Worm (Caenorhabditis elegans): ENCODE data around the gene R04B5.11.

The R04B5.11 gene

ce11 chrV:10078244-10078643, 12.8 kb downstream of the R04B5.11 start, which contains the start of gene R04B5.1:
Gene R04B5.1, minus strand, starts transcription at chrV:10078344.
- TF ChIP-seq W03F9.2 (tag; optimal IDR thresholded peaks at IDR 0.05) (no peak), dao-5 (tag; optimal IDR thresholded peaks at IDR 0.05) (no peak), him-1 (tag; optimal IDR thresholded peaks at IDR 0.05) (no peak)

DNA sequence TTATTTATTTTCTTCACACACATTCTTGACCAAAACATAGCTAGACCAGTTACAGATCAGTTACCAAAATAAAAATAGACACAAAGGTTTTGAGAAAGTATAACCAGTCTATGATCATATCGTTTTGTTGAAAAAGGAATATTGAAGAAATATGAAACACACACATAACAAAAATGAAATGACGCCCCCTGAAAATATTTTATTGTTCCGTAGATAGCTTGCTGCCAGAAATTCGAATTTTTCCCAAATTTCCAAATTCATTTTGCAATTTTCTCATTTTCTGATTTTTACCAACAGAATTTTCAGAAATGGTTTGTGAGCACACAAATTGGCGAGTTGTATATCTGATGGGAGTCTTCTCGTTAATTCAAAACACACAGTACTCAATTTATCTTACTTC, 15.6 kb downstream of the R04B5.11 start, which contains the start of gene F57A8.7:
TSS of gene F57A8.7 (plus strand) at position 301 of the 400 bp plus-strand sequence.
- TF ChIP-seq dao-5 (tag; optimal IDR thresholded peaks at IDR 0.05) (no peak), him-1 (tag; optimal IDR thresholded peaks at IDR 0.05) (no peak), W03F9.2 (tag; optimal IDR thresholded peaks at IDR 0.05) (no peak)

DNA sequence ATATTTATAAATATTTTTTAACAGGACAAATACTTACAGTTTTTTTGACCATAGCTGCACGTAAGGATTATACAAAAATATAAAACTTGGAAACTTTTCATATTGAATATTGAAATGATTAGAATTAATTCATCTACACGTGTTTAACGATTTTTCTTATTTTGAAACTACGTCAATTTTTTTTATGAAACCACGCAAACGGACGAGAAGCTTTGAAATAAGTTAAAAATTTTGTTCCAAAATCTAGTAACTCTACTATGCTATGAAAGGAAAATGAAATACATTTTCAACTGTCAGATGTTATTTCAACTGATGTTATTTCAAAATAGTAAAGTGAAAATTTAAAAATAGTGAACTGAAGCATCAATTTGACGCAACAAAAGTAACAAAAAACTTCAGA, 17.3 kb downstream of the R04B5.11 start, which contains the start of gene F57A8.6:
TSS of gene F57A8.6 (minus strand) at position 101 of the 400 bp plus-strand sequence.
- no peak for TF ChIP-seq him-1 (tag; optimal IDR thresholded peaks at IDR 0.05)
- no peak for TF ChIP-seq dao-5 (tag; optimal IDR thresholded peaks at IDR 0.05)
- no peak for TF ChIP-seq W03F9.2 (tag; optimal IDR thresholded peaks at IDR 0.05)

DNA sequence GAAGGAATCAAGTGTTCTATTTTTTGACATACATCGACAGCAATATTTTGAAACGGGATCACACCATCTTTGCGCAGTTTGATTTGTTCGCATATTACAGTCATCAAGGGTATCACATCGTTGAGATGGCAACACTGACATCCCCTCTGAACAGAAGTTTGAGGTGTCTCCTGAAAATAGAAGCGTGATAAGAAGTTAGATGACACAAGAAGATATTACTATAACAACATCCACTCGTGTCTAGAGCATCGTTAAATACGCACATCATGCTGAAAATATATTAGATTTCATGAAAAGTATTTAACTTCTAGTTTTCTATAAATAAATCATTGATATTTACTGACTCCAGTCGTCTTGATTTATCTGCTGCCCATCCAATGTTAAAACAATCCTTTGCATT, 18.3 kb downstream of the R04B5.11 start:
- TF ChIP-seq him-1 (tag; optimal IDR thresholded peaks at IDR 0.05) (no peak), dao-5 (tag; optimal IDR thresholded peaks at IDR 0.05) (no peak), W03F9.2 (tag; optimal IDR thresholded peaks at IDR 0.05) (no peak)

DNA sequence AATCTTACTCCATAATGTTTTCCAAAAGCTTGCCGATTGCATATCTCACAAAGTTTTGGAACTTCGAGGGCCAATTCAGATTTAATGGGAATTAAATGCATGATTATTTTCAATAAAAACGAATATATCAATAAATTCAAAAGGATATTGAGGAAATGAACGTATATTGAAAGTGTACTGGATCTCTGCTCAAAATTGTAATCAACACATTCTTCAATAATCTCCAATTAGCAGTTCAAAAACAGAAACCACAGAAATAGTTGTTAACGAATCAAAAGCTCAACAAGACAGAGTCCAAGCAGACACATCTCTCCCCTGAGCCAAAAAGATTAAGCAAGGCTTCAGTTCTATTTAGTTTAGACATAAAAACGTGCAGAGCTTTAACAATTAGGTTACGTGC, 20.5 kb downstream of the R04B5.11 start, which contains the start of gene nhr-192:
TSS of gene nhr-192 (minus strand) at position 101 of the 400 bp plus-strand sequence.
- TF ChIP-seq him-1 (tag; optimal IDR thresholded peaks at IDR 0.05) (no peak), W03F9.2 (tag; optimal IDR thresholded peaks at IDR 0.05) (no peak), dao-5 (tag; optimal IDR thresholded peaks at IDR 0.05) (no peak)

ce11 chrV:10066769-10067168, 24.3 kb downstream of the R04B5.11 start, which contains the start of gene npr-39:
Gene npr-39, plus strand, starts transcription at chrV:10067069.
- TF ChIP-seq him-1 (tag; optimal IDR thresholded peaks at IDR 0.05) (no peak), dao-5 (tag; optimal IDR thresholded peaks at IDR 0.05) (no peak), W03F9.2 (tag; optimal IDR thresholded peaks at IDR 0.05) (no peak)

DNA sequence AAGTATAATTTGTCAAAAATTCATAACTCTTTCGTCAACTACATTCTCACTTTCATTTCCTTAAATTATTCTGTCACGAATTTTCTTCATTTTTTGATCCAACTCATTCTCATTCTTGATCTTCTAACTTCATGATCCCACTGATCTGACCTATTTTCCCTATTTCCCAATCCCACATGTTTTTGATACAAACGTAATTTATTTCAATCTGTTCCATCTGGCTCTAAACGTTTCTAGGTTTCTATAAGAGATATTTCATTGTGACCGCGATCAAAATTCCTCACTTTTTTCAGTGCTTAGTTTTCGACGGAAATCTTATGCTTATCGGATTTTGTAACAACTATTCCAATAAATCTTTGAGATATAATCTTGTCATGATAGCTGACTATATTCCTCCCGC, 25.4 kb downstream of the R04B5.11 start:
- TF ChIP-seq W03F9.2 (tag; optimal IDR thresholded peaks at IDR 0.05) (no peak), him-1 (tag; optimal IDR thresholded peaks at IDR 0.05) (no peak), dao-5 (tag; optimal IDR thresholded peaks at IDR 0.05) (no peak)

DNA sequence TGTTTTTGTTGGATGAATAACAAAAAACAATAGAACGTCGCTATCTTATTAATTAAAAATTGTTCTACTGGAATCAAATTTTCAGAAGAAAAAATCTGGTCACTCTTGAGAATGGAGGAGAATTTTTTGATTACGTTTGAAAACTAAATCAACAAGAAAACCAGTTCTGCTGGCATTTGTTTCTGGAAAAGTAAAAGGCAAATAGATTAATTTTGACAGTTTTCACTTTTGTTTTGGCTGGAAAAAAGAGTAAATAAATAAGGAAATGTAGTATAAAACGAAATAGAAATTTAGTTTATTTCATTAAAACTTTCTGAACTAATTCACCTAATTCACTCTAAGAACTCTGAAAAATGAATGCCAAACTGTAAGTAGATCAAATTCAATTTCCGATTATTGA, 26.8 kb downstream of the R04B5.11 start, which contains the start of gene fipr-13:
TSS of gene fipr-13 (plus strand) at position 301 of the 400 bp plus-strand sequence.
- TF ChIP-seq dao-5 (tag; optimal IDR thresholded peaks at IDR 0.05), result no peak
- no peak for TF ChIP-seq W03F9.2 (tag; optimal IDR thresholded peaks at IDR 0.05)
- TF ChIP-seq him-1 (tag; optimal IDR thresholded peaks at IDR 0.05), result no peak

DNA sequence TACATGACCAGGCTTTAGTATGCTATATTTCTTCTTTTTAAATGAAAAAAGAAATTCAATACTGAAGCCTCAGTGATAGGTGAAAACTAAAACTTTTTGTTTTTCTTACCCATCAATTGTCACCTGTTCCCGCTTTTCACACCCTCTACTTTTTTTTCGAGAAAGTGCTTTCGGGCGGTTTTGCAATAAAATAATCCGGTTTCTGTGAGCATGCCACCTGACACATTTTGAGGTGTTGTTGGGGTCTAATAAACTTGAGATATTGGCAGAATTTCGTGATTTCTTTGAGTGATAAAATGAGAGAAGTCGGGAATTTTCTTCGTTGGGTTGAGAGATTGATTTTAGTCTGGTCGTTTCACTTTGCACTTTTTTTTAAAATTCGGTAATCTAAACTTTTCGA, 31.0 kb downstream of the R04B5.11 start:
- TF ChIP-seq dao-5 (tag; optimal IDR thresholded peaks at IDR 0.05) (no peak), him-1 (tag; optimal IDR thresholded peaks at IDR 0.05) (no peak), W03F9.2 (tag; optimal IDR thresholded peaks at IDR 0.05) (no peak)

- no peak for TF ChIP-seq W03F9.2 (tag; optimal IDR thresholded peaks at IDR 0.05)
- TF ChIP-seq dao-5 (tag; optimal IDR thresholded peaks at IDR 0.05), result no peak
- TF ChIP-seq him-1 (tag; optimal IDR thresholded peaks at IDR 0.05), result no peak
These were observed 32.3 kb downstream of the R04B5.11 start for ce11 chrV:10058748-10059147.

ce11 chrV:10054872-10055271, 36.2 kb downstream of the R04B5.11 start, which contains the start of gene yif-1:
Gene yif-1, minus strand, starts transcription at chrV:10054913.
- no peak for TF ChIP-seq him-1 (tag; optimal IDR thresholded peaks at IDR 0.05)
- TF ChIP-seq W03F9.2 (tag; optimal IDR thresholded peaks at IDR 0.05), result no peak
- TF ChIP-seq dao-5 (tag; optimal IDR thresholded peaks at IDR 0.05), result no peak

DNA sequence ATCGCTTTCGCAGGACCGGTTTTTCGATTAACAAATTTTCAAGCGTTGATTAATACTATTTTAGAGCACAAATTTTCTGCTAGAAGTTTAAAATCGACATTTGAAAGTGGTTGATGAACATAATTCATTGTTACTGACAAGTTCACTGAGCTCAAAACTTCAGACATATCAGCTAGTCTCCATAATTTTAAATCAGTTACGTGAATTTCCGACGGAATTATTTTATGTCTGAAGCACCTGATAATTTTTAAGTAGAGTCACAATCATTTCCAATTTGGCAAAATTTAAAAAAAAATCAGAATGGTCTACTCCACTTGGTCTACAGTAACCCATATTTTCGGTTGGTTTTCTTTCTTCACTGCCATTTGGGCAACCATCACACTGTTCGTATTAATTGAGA, 39.2 kb downstream of the R04B5.11 start, which contains the start of gene str-118:
TSS of gene str-118 (plus strand) at position 301 of the 400 bp plus-strand sequence.
- TF ChIP-seq dao-5 (tag; optimal IDR thresholded peaks at IDR 0.05) (no peak), W03F9.2 (tag; optimal IDR thresholded peaks at IDR 0.05) (no peak), him-1 (tag; optimal IDR thresholded peaks at IDR 0.05) (no peak)

DNA sequence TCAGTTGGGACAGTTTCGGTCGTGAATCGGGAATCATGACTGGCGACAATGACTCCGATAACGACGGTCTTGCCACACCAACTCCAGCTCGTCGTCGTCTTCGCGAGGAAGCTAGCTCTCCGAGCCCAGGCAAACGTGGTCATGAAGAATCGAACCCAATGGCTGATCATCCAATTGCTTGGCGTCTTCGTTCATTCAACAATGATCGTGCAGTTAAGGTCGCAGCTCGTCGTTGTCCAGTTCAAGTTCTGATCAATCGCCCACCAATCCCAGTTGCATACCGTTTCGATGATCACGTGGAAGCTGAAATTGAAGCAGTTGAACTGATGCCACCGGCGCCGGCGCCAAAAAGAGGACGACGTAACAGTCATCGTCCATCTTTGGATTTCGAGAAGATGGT, 43.9 kb downstream of the R04B5.11 start:
- TF ChIP-seq him-1 (tag; optimal IDR thresholded peaks at IDR 0.05), result no peak
- TF ChIP-seq dao-5 (tag; optimal IDR thresholded peaks at IDR 0.05), result no peak
- no peak for TF ChIP-seq W03F9.2 (tag; optimal IDR thresholded peaks at IDR 0.05)

- TF ChIP-seq W03F9.2 (tag; optimal IDR thresholded peaks at IDR 0.05) (no peak), dao-5 (tag; optimal IDR thresholded peaks at IDR 0.05) (no peak), him-1 (tag; optimal IDR thresholded peaks at IDR 0.05) (no peak)
These were observed 44.5 kb downstream of the R04B5.11 start for ce11 chrV:10046503-10046902.

- TF ChIP-seq W03F9.2 (tag; optimal IDR thresholded peaks at IDR 0.05) (no peak), dao-5 (tag; optimal IDR thresholded peaks at IDR 0.05) (no peak), him-1 (tag; optimal IDR thresholded peaks at IDR 0.05) (no peak)
These were observed 46.3 kb downstream of the R04B5.11 start for ce11 chrV:10044735-10045134.

Measured in whole organism, L4/young adult.